Fruit fly (Drosophila melanogaster): ENCODE measurements around the gene CG11085.
A peak's percentile ranks its signal among the peaks of the same experiment; 100 is the strongest.

The CG11085 gene

DNA sequence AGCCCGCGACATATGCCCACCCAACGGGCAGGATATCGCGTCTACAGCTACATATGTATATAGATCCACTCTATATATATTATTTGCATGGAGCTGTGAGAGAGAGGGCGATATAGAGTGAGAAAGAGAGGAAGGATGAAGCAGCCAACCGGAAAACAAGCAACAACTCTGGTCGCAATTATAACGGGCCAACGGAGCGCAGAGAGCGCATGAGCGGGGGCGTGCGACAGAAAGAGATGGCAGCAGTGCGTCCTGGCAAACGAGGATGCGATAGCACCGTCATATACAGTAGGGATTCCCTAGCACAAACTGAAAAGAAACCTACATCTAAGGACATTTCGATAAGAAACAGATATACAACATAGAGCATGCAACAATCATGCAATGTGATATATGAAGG, 5.5 kb downstream of the CG11085 start:
- no peak for TF ChIP-seq CG17801 (GFP tag; optimal IDR thresholded peaks at IDR 0.05; ENCODE audit: partially characterized antibody)

DNA sequence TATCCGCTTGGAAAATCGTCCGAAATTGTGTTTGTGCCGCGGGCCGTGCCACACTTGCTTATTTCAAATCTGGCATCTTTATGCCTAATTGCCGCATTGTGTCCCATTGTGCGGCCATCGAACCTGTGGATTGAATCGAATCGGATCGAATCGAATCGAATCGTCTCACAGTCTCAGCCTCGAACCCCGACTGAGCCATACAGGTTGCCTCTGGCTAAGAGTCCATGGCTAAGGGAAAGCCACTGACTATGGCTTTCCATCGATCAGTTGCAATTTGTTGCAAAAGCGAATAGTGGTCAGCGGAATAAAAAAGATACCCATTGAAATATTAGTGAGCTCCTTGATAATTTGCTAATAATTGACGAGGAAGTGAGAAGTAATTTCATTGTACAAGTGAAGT, 7.9 kb downstream of the CG11085 start, which contains the start of gene CG15728:
Gene CG15728, plus strand, starts transcription at position 301 of the 400 bp plus-strand sequence.
- no peak for TF ChIP-seq CG17801 (GFP tag; optimal IDR thresholded peaks at IDR 0.05; ENCODE audit: partially characterized antibody)

DNA sequence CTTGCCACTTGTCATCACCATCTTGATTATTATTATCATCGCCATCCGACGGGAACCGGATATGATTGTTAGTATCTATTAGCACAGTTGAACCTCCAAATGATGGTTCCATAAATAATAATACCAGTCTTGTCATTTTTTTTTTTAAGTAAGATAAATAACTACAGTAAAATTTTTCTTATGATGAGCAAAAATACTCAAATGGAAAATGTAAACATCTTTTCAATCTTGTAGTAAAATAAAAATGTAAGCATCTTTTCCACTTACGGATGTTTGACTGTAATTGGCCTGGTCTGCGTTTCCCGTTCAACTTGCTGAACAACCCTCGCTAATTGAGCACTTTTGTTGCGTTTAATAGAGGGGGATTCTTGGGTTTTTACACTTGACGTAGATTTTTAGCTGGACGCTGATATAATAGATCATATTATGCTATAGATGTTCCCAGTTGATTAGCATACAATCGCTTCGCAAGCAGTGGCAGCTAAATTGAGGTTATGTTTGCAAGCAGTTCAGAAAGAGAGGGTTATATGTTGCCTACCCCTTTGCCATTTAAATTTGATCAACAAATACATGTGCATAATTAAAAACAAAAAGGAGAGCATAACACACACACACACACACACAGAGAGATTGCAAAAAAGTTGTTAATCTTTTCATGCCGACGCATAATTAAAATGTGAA, 9.6 kb downstream of the CG11085 start:
- TF ChIP-seq CG17801 (GFP tag; optimal IDR thresholded peaks at IDR 0.05; ENCODE audit: partially characterized antibody), result no peak

DNA sequence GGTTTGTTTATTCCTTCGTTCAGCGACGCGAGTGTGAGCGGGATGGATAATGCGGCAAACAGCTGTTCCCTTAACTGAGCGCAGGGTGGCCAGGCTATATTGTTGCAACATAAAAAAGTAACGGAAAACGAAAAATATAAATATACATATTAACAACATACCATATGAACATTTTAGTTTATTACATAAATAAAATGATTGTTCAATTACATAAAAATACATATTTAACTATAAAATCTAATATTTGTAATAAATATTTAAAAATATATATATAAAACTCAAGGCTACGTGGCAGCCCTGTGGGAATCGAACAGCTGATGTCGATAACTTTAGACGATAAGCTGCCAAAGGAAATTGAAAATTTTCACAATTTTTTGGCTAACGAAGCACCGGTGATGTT, 13.4 kb downstream of the CG11085 start, which contains the start of the genes Aven and CG2540:
Gene Aven, minus strand, starts transcription at position 77 of the 400 bp plus-strand sequence.
Gene CG2540, plus strand, starts transcription at position 315 of the 400 bp plus-strand sequence.
- TF ChIP-seq CG17801 (GFP tag; optimal IDR thresholded peaks at IDR 0.05; ENCODE audit: partially characterized antibody), result peak; percentile 94

DNA sequence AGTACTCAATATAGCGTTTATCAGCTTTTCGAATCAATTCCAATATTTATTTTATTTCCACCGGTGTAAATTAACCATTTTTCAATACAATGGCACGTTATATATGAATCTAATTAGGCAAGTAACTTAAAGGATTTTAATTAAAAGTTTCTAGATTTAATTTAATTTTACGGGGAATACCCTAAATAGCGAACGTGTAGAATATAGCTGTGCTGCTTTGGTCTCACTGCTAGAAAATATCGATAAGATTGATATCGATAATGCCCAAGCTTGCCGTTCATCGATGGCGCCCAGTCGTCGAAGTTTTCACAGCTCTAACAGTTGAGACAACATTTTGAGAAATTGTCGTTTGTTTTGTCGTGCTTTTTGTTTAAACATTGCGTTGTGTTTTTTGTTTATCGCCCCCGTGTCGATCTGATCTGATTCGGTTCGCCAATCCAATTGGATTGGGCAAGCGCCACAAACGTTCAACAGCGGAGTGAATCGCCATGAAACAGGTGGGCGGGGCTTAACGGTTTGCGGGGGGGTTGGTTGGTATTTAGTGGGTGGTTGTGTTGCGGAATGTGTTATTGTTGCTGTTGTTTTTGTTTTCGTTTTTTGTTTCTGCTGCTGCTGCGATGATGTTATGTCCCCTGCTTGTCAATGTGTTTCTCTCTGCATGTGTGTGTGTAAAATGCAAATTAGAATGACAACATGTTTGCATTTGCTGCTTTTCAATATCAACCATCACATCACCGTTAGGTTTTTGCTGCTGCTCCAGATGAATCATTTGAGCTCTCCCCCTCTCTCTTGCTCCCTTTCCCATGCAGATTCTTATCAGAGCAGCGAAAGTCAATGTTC, 15.4 kb downstream of the CG11085 start, which contains the start of gene Tomosyn:
Gene Tomosyn, plus strand, starts transcription at position 289 of the 840 bp plus-strand sequence.
- peak; percentile 27 for TF ChIP-seq CG17801 (GFP tag; optimal IDR thresholded peaks at IDR 0.05; ENCODE audit: partially characterized antibody)

DNA sequence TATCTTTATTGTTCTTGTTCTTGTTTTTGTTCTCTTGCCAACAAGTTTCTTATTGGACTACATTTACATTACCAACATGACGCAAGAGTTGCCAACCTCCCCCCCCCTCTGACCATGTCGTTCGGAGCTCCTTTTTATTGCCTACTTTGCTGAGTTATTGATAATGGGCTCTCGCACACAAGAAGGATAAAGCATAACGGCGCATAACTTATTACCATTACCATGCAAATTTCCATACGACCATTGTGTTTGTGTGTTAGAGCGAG, 16.0 kb downstream of the CG11085 start:
- TF ChIP-seq CG17801 (GFP tag; optimal IDR thresholded peaks at IDR 0.05; ENCODE audit: partially characterized antibody), result no peak

DNA sequence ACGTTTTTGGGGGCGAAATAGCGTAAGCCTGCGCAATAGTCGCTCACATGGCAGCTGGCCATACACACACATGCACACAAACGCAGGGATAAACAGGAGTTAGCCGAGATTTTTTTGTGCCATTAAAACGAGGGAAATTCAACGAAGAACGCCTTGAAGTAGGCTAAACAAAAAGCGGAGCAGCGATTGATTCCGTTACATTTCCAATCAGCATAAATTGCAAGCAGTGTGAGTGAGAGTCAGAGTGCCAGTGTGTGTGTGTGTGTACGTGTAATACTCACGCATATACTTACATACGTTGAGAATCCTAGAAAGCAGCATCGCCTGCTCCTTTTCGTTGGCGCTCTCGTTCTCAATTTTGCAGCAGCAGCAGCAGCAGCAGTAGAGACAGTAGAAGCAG, 17.1 kb downstream of the CG11085 start:
- no peak for TF ChIP-seq CG17801 (GFP tag; optimal IDR thresholded peaks at IDR 0.05; ENCODE audit: partially characterized antibody)

DNA sequence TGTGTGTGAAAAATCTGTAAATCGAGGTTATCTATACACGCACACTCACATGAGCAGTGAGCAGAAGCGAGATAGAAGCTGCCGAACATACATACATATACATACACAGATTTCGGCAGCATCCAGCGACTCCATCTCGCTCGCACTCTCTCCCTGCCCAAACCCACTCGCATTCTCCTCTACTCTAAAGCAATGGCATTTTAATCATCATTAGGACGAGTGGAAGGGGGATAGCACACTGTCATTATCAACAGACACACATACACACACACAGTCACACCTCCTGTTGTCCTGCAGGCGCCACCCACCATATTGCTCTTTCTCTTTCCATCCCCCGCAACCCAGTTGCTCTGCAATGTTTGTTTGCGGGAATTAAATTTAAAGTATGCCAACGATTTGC, 17.9 kb downstream of the CG11085 start:
- TF ChIP-seq CG17801 (GFP tag; optimal IDR thresholded peaks at IDR 0.05; ENCODE audit: partially characterized antibody), result no peak

DNA sequence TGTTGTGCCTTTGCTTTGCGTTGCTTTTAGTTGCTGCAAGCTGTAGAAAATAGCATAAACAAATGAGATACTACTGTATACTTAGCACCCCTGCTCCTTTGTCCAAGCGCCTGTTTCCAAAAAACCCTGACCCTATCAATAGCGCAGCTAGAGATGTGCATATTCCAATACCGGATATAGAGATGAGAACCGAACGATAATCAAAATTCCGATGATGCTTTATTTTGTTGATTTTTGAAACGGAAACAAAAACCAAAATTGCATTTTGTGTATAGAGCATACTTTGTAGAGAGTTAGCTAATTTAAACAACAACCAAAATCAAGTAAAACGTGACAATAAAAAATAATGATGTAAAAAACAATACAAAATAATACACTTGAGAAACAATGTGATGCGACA, 29.2 kb downstream of the CG11085 start:
- no peak for TF ChIP-seq CG17801 (GFP tag; optimal IDR thresholded peaks at IDR 0.05; ENCODE audit: partially characterized antibody)

DNA sequence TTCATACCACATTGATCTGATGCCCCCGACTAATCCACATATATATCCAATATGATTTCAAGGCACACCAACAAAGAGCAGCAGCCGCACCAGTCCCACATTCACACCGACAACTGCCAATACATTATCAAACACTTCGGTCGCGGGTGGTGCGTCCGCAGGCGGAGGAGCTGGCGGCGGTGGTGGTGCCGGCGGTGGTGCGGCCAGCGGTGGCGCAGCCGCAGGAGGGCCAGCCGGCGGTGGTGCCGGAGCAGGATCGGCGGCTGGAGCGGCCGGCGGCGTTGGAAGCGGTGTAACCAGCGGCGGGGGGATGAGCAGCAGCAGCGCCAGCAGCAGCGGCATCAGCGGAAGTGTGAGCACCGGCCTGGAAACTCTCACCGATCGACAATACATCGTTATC, 35.5 kb downstream of the CG11085 start:
- no peak for TF ChIP-seq CG17801 (GFP tag; optimal IDR thresholded peaks at IDR 0.05; ENCODE audit: partially characterized antibody)

DNA sequence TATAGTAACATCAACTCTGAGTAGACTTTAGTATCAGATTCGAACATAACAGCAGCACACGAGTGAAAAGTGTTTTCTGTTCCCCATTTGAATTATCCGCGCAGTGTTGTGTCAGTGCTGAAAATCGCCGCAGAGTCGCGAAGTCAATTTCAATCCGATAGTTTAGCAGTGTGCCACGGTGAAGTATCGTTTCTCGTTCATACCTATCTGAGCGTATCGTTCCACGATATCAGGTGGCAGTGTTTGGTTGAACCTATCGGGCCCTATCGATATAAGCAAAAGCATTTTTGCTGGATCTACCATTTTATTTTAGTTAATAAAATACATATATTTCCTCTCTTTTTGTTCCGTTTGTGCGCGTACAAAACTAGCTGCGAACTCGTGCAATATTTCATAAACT, 37.5 kb downstream of the CG11085 start, which contains the start of gene CkIalpha:
Gene CkIalpha, plus strand, starts transcription at position 53 of the 400 bp plus-strand sequence.
- TF ChIP-seq CG17801 (GFP tag; optimal IDR thresholded peaks at IDR 0.05; ENCODE audit: partially characterized antibody), result peak; percentile 45

DNA sequence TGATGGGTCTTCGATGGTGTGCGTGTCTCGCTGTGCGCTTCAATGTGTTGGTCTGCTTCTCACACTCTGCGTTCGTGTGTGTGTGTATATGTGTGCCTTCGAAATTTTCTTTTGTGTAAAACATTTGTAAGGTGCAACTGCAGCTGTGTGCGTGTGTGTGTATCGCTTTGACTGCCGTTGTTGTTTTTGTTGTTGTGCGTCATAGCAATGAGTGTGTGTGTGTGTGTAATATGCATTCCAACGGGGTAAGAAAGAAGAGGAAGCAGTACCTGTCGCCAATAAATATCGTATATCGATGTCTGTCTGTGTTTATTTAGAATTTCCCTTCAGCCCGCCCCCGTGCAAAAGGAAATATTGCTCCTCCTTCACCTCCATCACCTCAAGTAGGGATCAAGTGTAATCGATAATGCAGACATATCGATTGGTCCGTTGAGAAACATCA, 38.2 kb downstream of the CG11085 start:
- peak; percentile 62 for TF ChIP-seq CG17801 (GFP tag; optimal IDR thresholded peaks at IDR 0.05; ENCODE audit: partially characterized antibody)

DNA sequence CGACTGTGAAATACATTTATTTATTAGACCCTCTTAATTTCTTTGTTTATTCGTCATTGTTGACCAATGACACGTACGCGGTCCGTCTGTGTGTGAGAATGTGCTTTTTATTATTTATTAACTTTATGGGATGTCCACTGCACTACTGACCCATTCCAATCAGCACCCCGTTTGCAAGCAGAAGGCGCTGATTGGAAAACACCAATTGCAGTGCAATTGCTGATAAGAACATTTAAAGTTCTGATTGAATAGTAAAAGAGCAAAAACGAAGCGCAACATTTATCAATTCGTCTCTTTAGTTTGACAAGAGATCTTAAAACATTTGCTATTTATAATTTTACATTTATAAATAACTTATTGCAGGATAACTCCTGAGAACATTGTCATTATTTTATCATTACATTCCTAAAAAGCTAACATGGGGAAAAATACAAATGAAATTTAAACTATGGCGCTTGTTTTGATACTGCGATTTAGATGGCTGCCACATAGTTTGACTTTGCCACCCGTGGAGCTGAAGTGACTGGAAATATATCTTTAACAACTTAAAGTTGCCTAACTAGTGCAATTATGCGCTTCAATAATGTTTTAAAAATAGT, 42.4 kb downstream of the CG11085 start:
- peak; percentile 38 for TF ChIP-seq CG17801 (GFP tag; optimal IDR thresholded peaks at IDR 0.05; ENCODE audit: partially characterized antibody)

DNA sequence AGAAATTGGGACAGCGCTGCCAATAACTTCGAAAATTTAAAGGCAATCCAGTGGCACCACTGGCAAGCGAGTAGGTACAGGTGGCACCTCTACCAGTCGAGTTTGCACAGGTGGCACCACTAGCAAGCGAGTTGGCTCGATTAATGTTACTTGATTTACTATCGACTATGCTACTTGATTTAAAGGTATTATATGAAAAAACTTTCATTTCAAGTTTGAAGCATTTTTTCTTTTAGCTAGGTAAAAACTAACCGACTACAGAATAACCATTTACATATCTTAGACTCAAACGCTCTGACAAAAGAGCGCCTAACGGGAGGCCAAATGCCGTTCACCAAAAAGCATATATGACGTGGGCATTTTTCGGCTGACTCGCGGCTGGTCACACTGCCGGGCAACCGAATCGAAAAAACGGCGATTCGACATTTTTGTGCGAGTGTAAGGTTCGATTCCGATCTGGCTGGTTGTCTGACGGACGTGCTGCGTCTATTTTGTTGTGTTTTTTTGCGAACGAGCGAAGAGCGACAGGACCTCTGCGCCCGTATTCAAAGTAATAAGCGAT, 43.0 kb downstream of the CG11085 start, which contains the start of gene Tis11:
Gene Tis11, plus strand, starts transcription at position 417 of the 562 bp plus-strand sequence.
- TF ChIP-seq CG17801 (GFP tag; optimal IDR thresholded peaks at IDR 0.05; ENCODE audit: partially characterized antibody), result peak; percentile 40

DNA sequence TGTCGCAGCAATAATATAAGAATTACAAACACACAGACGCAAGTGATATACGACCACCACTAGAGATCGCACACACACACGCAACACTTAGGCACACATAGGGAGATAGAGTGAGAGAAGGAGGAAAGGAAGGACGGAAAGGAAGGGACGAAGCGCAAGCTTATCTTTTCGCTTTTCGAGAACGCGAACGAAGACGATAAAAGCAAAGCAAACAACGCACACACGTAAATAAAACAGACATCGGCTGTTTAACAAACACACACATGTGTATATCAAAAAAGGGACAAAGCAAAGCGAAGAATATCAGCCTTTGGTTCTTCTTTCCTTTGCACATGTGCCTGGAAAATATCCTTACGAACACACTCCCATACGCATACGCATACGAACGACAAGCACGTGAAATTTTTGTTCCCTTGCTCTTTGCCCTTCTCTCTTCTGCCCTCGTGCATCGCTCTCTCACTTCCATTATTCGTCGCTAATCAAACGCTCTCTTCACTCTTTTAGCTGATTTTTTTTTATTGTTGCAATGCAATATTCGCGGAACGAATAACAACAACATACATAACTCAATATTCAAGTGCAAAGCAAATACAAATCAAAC, 44.0 kb downstream of the CG11085 start:
- TF ChIP-seq CG17801 (GFP tag; optimal IDR thresholded peaks at IDR 0.05; ENCODE audit: partially characterized antibody), result peak; percentile 72

All from ovary, adult (tissue).